Worm (Caenorhabditis elegans) whole organism, mixed stage, embryonic: ENCODE results near the gene srn-1.
A peak's percentile ranks its signal among the peaks of the same experiment; 100 is the strongest.

Experiments used
- M03D4.4 ChIP-seq: sonication (generic microtip); optimal IDR thresholded peaks from 2 replicates; lab custom pipeline; 2017; ENCODE audit warnings: mild to moderate bottlenecking, missing genetic modification characterization, missing compliant biosample characterization
- bed-3 ChIP-seq: fragments of 200-800 bp; sonication (Bioruptor generic); optimal IDR thresholded peaks from 3 replicates; lab custom pipeline; 2018; ENCODE audit warnings: mild to moderate bottlenecking, missing genetic modification characterization, moderate library complexity, missing compliant biosample characterization
- blmp-1 ChIP-seq: fragments of 150-350 bp; optimal IDR thresholded peaks from 2 replicates; lab custom pipeline; 2014; ENCODE audit warnings: missing biosample characterization, missing genetic modification characterization
- ceh-39 ChIP-seq: fragments of 150-350 bp; optimal IDR thresholded peaks from 2 replicates; lab custom pipeline; 2014; ENCODE audit warnings: missing biosample characterization, missing genetic modification characterization
- ceh-43 ChIP-seq: fragments of 200-800 bp; sonication (Bioruptor generic); optimal IDR thresholded peaks from 2 replicates; lab custom pipeline; 2018; ENCODE audit warnings: mild to moderate bottlenecking, missing genetic modification characterization, moderate library complexity, missing compliant biosample characterization
- ceh-83 ChIP-seq: fragments of 200-800 bp; sonication (Bioruptor generic); optimal IDR thresholded peaks from 2 replicates; lab custom pipeline; 2018; ENCODE audit warnings: mild to moderate bottlenecking, missing genetic modification characterization, missing compliant biosample characterization
- ces-1 ChIP-seq: fragments of 150-350 bp; optimal IDR thresholded peaks from 2 replicates; lab custom pipeline; 2014; ENCODE audit warnings: missing biosample characterization, missing genetic modification reagents, missing genetic modification characterization
- cnd-1 ChIP-seq: fragments of 200-800 bp; sonication (Bioruptor generic); optimal IDR thresholded peaks from 2 replicates; lab custom pipeline; 2018; ENCODE audit warnings: mild to moderate bottlenecking, missing genetic modification characterization, missing compliant biosample characterization
- drap-1 ChIP-seq: fragments of 200-800 bp; sonication (Bioruptor generic); optimal IDR thresholded peaks from 3 replicates; lab custom pipeline; 2018; ENCODE audit warnings: mild to moderate bottlenecking, missing genetic modification characterization, missing compliant biosample characterization
- elt-1 ChIP-seq: sonication (generic microtip); optimal IDR thresholded peaks from 2 replicates; lab custom pipeline; 2017; ENCODE audit warnings: missing genetic modification characterization, mild to moderate bottlenecking, missing compliant biosample characterization, antibody characterized with exemption, moderate library complexity, borderline replicate concordance; ENCODE audit not compliant: insufficient read depth
- flh-1 ChIP-seq: fragments of 200-800 bp; sonication (Bioruptor generic); optimal IDR thresholded peaks from 2 replicates; lab custom pipeline; 2018; ENCODE audit warnings: mild to moderate bottlenecking, missing genetic modification characterization, moderate library complexity, missing compliant biosample characterization
- ham-2 ChIP-seq: fragments of 200-800 bp; sonication (Bioruptor generic); optimal IDR thresholded peaks from 2 replicates; lab custom pipeline; 2018; ENCODE audit warnings: mild to moderate bottlenecking, missing genetic modification characterization, missing compliant biosample characterization
- hlh-1 ChIP-seq: fragments of 150-350 bp; optimal IDR thresholded peaks from 2 replicates; lab custom pipeline; 2014; ENCODE audit warnings: missing biosample characterization, missing genetic modification reagents, missing genetic modification characterization
- lsy-2 ChIP-seq: fragments of 150-350 bp; optimal IDR thresholded peaks from 2 replicates; lab custom pipeline; 2014; ENCODE audit warnings: missing biosample characterization, missing genetic modification characterization
- mab-5 ChIP-seq: fragments of 150-350 bp; optimal IDR thresholded peaks from 2 replicates; lab custom pipeline; 2014; ENCODE audit warnings: missing biosample characterization, missing genetic modification characterization
- mls-2 ChIP-seq: sonication (generic microtip); optimal IDR thresholded peaks from 2 replicates; lab custom pipeline; 2016; ENCODE audit warnings: mild to moderate bottlenecking, missing genetic modification characterization, moderate library complexity, missing compliant biosample characterization
- nhr-12 ChIP-seq: fragments of 150-350 bp; optimal IDR thresholded peaks from 2 replicates; lab custom pipeline; 2014; ENCODE audit warnings: missing biosample characterization, missing genetic modification characterization
- nhr-237 ChIP-seq: fragments of 150-350 bp; optimal IDR thresholded peaks from 2 replicates; lab custom pipeline; 2014; ENCODE audit warnings: missing biosample characterization, missing genetic modification characterization
- nhr-28 ChIP-seq: fragments of 150-350 bp; optimal IDR thresholded peaks from 2 replicates; lab custom pipeline; 2014; ENCODE audit warnings: missing biosample characterization, missing genetic modification characterization
- nhr-76 ChIP-seq: sonication (generic microtip); optimal IDR thresholded peaks from 2 replicates; lab custom pipeline; 2017; ENCODE audit warnings: missing biosample characterization, missing genetic modification characterization
- pha-4 ChIP-seq: fragments of 150-350 bp; optimal IDR thresholded peaks from 2 replicates; lab custom pipeline; 2018; ENCODE audit warnings: missing biosample characterization, missing genetic modification reagents, missing genetic modification characterization
- sem-2 ChIP-seq: fragments of 200-800 bp; sonication (Bioruptor generic); optimal IDR thresholded peaks from 2 replicates; lab custom pipeline; 2018; ENCODE audit warnings: mild to moderate bottlenecking, missing genetic modification characterization, missing compliant biosample characterization
- snpc-4 ChIP-seq: fragments of 150-350 bp; optimal IDR thresholded peaks from 2 replicates; lab custom pipeline; 2014; ENCODE audit warnings: missing biosample characterization, missing genetic modification characterization
- sptf-1 ChIP-seq: sonication (generic microtip); optimal IDR thresholded peaks from 2 replicates; lab custom pipeline; 2017; ENCODE audit warnings: mild to moderate bottlenecking, missing genetic modification characterization, moderate library complexity, missing compliant biosample characterization
- tbx-8 ChIP-seq: fragments of 200-800 bp; sonication (Bioruptor generic); optimal IDR thresholded peaks from 2 replicates; lab custom pipeline; 2018; ENCODE audit warnings: mild to moderate bottlenecking, missing genetic modification characterization, moderate library complexity, missing compliant biosample characterization
- unc-120 ChIP-seq: sonication (generic microtip); optimal IDR thresholded peaks from 2 replicates; lab custom pipeline; 2017; ENCODE audit warnings: missing genetic modification characterization, missing compliant biosample characterization; ENCODE audit not compliant: poor library complexity, severe bottlenecking
- unc-39 ChIP-seq: fragments of 150-350 bp; optimal IDR thresholded peaks from 2 replicates; lab custom pipeline; 2014; ENCODE audit warnings: missing biosample characterization, missing genetic modification characterization
- unc-62 ChIP-seq: fragments of 150-350 bp; optimal IDR thresholded peaks from 2 replicates; lab custom pipeline; 2014; ENCODE audit warnings: missing biosample characterization, missing genetic modification reagents, missing genetic modification characterization
- zip-8 ChIP-seq: fragments of 150-350 bp; optimal IDR thresholded peaks from 2 replicates; lab custom pipeline; 2014; ENCODE audit warnings: missing biosample characterization, missing genetic modification characterization

Gene srn-1

DNA sequence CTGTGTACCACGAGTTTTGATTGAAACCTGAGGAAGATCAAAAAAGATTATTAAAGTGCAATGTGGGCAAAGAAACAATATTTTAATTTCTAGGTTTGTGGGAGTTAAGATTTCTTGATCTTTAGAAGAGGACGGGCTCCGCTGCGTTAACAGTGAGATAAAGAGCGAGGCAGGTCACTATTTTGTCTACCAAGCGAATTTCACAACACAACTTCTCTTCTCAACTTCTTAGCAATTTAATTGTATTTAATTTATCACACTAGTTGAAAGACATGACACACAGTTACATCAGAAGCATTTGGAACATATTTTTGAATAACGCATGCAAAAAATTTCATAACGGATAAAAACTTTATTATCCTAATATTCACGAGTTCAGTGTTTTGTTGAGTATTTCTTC lies 40.2 kb upstream of the srn-1 start:
- TF ChIP-seq mab-5 (tag; lab: Kevin White, UChicago) (no peak), ceh-43 (no peak), flh-1 (GFP tag; lab: Kevin White, UChicago) (no peak), snpc-4 (no peak), hlh-1 (tag; lab: Kevin White, UChicago) (no peak), ceh-39 (no peak), tbx-8 (GFP tag; lab: Kevin White, UChicago) (no peak), nhr-76 (tag; lab: Kevin White, UChicago) (no peak), nhr-12 (tag; lab: Kevin White, UChicago) (no peak), zip-8 (tag; lab: Kevin White, UChicago) (no peak), ceh-83 (GFP tag; lab: Kevin White, UChicago) (no peak), blmp-1 (tag; lab: Kevin White, UChicago) (no peak), ham-2 (GFP tag; lab: Kevin White, UChicago) (no peak)

ce11 chrV:6323602-6324001 lies 37.4 kb upstream of the srn-1 start:
- TF ChIP-seq zip-8 (tag; lab: Kevin White, UChicago): no peak
- no peak for TF ChIP-seq M03D4.4 (tag; lab: Kevin White, UChicago)
- TF ChIP-seq nhr-237 (tag; lab: Kevin White, UChicago): no peak

ce11 chrV:6322749-6323367 lies 36.6 kb upstream of the srn-1 start:
- TF ChIP-seq flh-1 (GFP tag; lab: Kevin White, UChicago) (no peak), elt-1 (tag; lab: Kevin White, UChicago) (peak; percentile 29)
- TF ChIP-seq, all 35 proteins: peak for 1

DNA sequence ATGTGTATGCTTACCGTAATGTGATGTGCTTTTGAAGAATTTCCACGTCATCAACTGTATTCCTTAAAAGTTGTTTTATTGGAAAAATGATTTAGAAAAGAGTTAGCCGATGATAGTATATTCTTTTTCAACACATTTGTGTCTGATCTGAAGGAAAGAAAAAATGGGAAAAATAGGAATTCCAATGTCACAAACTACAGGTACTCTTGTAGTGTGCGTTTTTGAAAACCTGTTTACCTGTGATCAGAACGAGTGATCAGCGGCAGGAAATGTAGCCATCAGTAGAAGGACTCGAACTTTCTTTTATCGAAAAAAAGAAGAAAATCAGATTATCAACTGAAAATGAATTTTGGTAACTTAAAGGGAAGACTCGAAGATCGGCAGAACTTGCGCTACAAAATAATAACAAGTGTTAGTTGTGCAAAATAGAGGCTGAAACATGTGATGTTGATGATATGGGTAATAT lies 35.5 kb upstream of the srn-1 start, which contains the start of gene T28C12.15:
Gene T28C12.15, minus strand, starts transcription at position 51 of the 466 bp plus-strand sequence.
- TF ChIP-seq ceh-43 (no peak), nhr-28 (tag; lab: Kevin White, UChicago) (no peak), snpc-4 (no peak), flh-1 (GFP tag; lab: Kevin White, UChicago) (no peak), nhr-12 (tag; lab: Kevin White, UChicago) (no peak), tbx-8 (GFP tag; lab: Kevin White, UChicago) (no peak), bed-3 (GFP tag; lab: Kevin White, UChicago) (no peak), cnd-1 (no peak), elt-1 (tag; lab: Kevin White, UChicago) (no peak), mab-5 (tag; lab: Kevin White, UChicago) (no peak), unc-120 (tag; lab: Kevin White, UChicago) (no peak), ceh-39 (no peak), unc-39 (tag; lab: Kevin White, UChicago) (no peak), lsy-2 (tag; lab: Kevin White, UChicago) (no peak), pha-4 (no peak), blmp-1 (tag; lab: Kevin White, UChicago) (no peak), hlh-1 (tag; lab: Kevin White, UChicago) (no peak), sem-2 (GFP tag; lab: Kevin White, UChicago) (no peak)

DNA sequence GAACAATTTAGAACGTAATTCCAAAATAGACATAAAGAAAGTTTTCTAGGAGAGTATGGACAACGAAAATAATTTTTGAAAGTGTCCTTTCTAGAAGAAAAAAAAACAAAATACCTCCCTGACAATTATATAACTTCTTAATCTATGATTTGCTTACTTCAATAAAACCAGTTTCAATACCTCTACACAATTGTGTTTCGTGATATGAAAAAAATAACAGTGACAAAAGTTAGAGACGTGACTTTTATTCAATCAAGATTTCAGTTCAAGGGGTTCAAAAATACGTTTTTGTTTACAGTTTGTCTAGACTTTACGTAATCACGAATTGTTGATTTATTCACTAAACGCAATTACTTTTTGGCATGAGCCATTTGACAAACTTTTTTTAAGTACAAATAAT lies 35.0 kb upstream of the srn-1 start:
- TF ChIP-seq zip-8 (tag; lab: Kevin White, UChicago) (no peak), sptf-1 (tag; lab: Kevin White, UChicago) (no peak), nhr-237 (tag; lab: Kevin White, UChicago) (no peak), flh-1 (GFP tag; lab: Kevin White, UChicago) (no peak), ceh-39 (no peak), unc-39 (tag; lab: Kevin White, UChicago) (no peak), nhr-76 (tag; lab: Kevin White, UChicago) (no peak), drap-1 (GFP tag; lab: Kevin White, UChicago) (no peak), bed-3 (GFP tag; lab: Kevin White, UChicago) (no peak), nhr-12 (tag; lab: Kevin White, UChicago) (no peak), mls-2 (tag; lab: Kevin White, UChicago) (no peak), ham-2 (GFP tag; lab: Kevin White, UChicago) (no peak), ces-1 (GFP tag; lab: Kevin White, UChicago) (no peak), cnd-1 (no peak), unc-62 (GFP tag; lab: Kevin White, UChicago) (no peak), nhr-28 (tag; lab: Kevin White, UChicago) (no peak)
